Fruit fly (Drosophila melanogaster): ENCODE measurements around the gene hoe2.

The hoe2 gene

DNA sequence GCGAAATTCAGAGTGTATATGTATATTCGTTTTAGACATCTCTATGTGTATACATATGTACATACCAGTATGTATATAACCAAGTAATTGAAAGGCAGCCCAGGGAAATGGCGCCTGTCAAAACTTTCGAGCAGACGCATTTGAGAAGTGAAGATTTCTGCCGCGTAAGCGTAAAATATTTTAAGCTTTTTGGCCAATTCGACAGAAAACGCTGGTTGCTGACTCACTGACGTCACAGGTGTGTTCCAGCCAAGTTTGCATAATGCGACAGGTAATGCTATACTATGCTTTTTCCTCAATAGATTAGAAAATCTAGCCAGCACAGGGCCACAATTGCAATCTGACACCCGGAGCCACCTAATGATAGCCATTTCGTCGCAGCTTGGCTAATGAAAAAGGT is 19.5 kb downstream of the hoe2 start:
- no peak for TF ChIP-seq usp (GFP tag; optimal IDR thresholded peaks at IDR 0.05)
- no peak for TF ChIP-seq EcR (GFP tag; optimal IDR thresholded peaks at IDR 0.05)
- TF ChIP-seq Dll (optimal IDR thresholded peaks at IDR 0.05), result no peak
- no peak for TF ChIP-seq CG8478 (optimal IDR thresholded peaks at IDR 0.05)
- no peak for TF ChIP-seq psq (optimal IDR thresholded peaks at IDR 0.05)
- no peak for TF ChIP-seq pan (optimal IDR thresholded peaks at IDR 0.05)

- no peak for TF ChIP-seq Dll (optimal IDR thresholded peaks at IDR 0.05)
- no peak for TF ChIP-seq usp (GFP tag; optimal IDR thresholded peaks at IDR 0.05)
- no peak for TF ChIP-seq psq (optimal IDR thresholded peaks at IDR 0.05)
- no peak for TF ChIP-seq CG8478 (optimal IDR thresholded peaks at IDR 0.05)
- TF ChIP-seq pan (optimal IDR thresholded peaks at IDR 0.05), result no peak
These were observed 20.5 kb downstream of the hoe2 start for dm6 chr2L:4915715-4916153.

dm6 chr2L:4907986-4908385 is 28.3 kb downstream of the hoe2 start:
- TF ChIP-seq EcR (GFP tag; optimal IDR thresholded peaks at IDR 0.05) (no peak), psq (optimal IDR thresholded peaks at IDR 0.05) (no peak)

- TF ChIP-seq Dll (optimal IDR thresholded peaks at IDR 0.05) (no peak), pan (optimal IDR thresholded peaks at IDR 0.05) (no peak), EcR (GFP tag; optimal IDR thresholded peaks at IDR 0.05) (no peak), CG8478 (optimal IDR thresholded peaks at IDR 0.05) (no peak), psq (optimal IDR thresholded peaks at IDR 0.05) (no peak), usp (GFP tag; optimal IDR thresholded peaks at IDR 0.05) (no peak)
These were observed 29.6 kb downstream of the hoe2 start, which contains the start of gene snsl for dm6 chr2L:4906546-4907250. TSS of gene snsl (minus strand) at chr2L:4906762.

DNA sequence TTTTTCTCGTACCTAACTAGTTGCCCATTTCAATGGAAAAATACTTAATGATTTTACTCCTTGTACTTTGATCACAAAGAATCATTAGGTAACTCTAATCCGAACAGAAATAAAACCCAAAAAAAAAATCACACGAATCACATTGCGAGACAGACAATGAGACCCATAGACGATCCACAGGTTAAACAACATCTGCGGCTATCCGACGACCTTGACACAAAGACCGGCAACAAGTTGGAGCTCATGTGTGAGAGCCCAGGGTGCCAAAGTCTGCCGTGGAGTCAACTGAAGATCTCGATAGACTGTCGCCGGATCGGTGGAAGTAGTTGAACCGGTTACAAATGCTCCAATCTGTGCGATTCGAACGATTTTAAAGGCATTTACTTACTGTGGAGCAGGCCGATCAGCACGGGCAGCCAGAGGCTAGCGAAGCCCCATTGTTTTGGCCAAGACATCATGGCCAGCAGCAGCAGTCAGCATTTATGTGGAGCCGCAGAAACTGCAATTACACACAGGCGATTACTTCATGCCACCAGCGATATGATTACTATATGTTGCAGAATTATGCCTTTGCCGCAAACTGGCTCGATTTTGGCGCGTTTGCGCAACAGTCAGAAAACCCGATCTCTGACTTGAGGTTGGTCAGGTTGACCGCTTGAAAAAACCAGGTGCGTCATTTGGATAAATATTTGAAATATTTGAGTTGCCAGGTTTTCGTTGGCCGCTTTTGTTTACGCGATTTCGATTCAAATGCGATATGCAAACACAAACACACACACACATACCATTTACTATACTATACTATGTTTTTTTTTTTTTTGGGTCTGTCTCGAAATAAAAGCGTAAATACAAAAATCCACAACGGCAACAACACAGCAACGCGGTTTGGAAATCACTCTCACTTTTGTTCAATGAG is 30.6 kb downstream of the hoe2 start:
- TF ChIP-seq psq (optimal IDR thresholded peaks at IDR 0.05), result no peak
- no peak for TF ChIP-seq EcR (GFP tag; optimal IDR thresholded peaks at IDR 0.05)
- TF ChIP-seq pan (optimal IDR thresholded peaks at IDR 0.05), result no peak
- no peak for TF ChIP-seq usp (GFP tag; optimal IDR thresholded peaks at IDR 0.05)
- no peak for TF ChIP-seq CG8478 (optimal IDR thresholded peaks at IDR 0.05)
- TF ChIP-seq Dll (optimal IDR thresholded peaks at IDR 0.05), result no peak

DNA sequence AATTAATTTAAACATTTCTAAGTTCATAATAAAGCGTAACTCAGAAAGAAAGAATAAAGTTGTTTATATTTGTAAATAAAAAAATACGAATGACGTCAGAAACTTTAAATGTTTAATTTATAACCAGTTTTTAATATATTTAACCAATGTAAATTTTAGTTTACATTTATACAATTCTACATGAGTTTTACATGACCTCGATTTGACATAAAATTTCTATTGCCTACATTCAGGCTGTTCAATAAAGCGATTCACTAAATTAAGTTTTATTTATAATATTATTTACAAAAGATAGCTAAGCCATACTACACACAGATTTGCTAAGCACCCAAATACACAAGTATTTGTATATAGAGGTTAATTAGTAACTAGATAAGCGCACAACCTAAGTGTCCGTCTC is 32.4 kb downstream of the hoe2 start:
- TF ChIP-seq CG8478 (optimal IDR thresholded peaks at IDR 0.05), result no peak

DNA sequence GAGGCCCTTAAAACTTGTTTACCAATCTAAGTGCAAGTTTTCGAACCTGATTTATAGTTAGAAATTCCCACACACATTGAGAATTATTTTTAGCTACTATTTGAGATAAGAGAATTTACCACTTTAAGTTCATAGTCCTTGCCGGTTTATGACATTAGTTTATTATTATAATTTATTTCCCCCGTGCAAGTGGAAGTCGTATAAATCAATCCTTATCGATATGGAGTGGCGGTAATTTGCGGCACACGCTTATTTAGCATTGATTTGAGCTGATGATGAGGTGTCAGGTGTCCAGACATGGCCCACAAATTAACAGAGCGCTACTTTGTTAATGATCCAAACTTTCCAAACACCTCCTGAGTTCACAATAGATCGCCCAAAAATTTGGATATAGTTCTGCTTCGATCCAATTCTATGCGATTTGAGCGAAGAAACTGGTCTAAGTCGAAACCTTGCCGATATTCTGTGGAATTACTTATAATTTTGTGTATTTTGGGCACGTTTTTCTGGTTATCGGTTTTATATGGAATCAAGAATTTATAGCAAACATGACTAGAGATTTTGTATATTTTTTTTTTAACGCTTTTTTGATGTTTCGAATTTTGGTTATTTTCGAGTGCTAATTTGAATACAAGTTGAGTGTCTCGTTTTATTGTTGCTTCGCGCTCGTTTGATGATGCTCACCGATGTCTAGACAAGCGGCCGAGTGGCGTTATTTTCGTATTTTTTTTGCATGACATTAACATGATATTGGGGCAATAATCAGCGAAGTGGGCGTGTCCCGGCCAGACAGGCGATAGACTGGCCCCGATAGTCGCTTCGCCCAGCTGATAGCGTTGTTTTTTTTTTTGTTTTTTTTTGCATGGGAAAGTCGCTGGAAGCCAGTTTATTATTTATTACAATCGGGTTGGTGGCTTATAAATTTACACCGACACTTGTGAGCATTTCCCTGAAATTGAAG is 36.4 kb downstream of the hoe2 start:
- TF ChIP-seq CG8478 (optimal IDR thresholded peaks at IDR 0.05), result no peak
- no peak for TF ChIP-seq pan (optimal IDR thresholded peaks at IDR 0.05)
- TF ChIP-seq Dll (optimal IDR thresholded peaks at IDR 0.05), result no peak
- no peak for TF ChIP-seq psq (optimal IDR thresholded peaks at IDR 0.05)
- TF ChIP-seq usp (GFP tag; optimal IDR thresholded peaks at IDR 0.05), result no peak
- TF ChIP-seq EcR (GFP tag; optimal IDR thresholded peaks at IDR 0.05), result no peak

- TF ChIP-seq usp (GFP tag; optimal IDR thresholded peaks at IDR 0.05), result no peak
- TF ChIP-seq psq (optimal IDR thresholded peaks at IDR 0.05), result no peak
- no peak for TF ChIP-seq Dll (optimal IDR thresholded peaks at IDR 0.05)
- no peak for TF ChIP-seq CG8478 (optimal IDR thresholded peaks at IDR 0.05)
- TF ChIP-seq EcR (GFP tag; optimal IDR thresholded peaks at IDR 0.05), result no peak
- no peak for TF ChIP-seq pan (optimal IDR thresholded peaks at IDR 0.05)
These were observed 38.1 kb downstream of the hoe2 start for dm6 chr2L:4898165-4898564.

dm6 chr2L:4896484-4897205 is 39.6 kb downstream of the hoe2 start:
- TF ChIP-seq EcR (GFP tag; optimal IDR thresholded peaks at IDR 0.05) (no peak), psq (optimal IDR thresholded peaks at IDR 0.05) (no peak), usp (GFP tag; optimal IDR thresholded peaks at IDR 0.05) (no peak), CG8478 (optimal IDR thresholded peaks at IDR 0.05) (no peak), pan (optimal IDR thresholded peaks at IDR 0.05) (no peak), Dll (optimal IDR thresholded peaks at IDR 0.05) (no peak)

DNA sequence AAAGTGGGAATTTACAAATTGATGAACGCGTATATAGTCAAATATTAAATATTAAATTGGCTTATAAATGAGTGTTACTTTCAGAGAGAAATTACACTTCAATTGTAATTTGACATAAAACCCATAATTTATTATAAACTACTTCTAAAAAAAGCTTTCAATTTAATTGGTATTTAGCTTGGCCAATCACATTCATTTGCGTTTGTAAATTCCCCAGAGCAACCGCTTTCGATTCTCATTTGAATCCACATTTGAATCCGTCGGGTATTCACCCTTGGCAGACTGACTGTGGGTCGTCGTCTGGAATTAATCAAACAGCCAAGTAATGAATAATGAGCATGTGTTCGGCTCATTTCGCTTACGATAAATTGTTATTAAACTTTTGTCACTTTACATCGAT is 40.3 kb downstream of the hoe2 start:
- TF ChIP-seq usp (GFP tag; optimal IDR thresholded peaks at IDR 0.05) (no peak), pan (optimal IDR thresholded peaks at IDR 0.05) (no peak), CG8478 (optimal IDR thresholded peaks at IDR 0.05) (no peak), psq (optimal IDR thresholded peaks at IDR 0.05) (no peak), Dll (optimal IDR thresholded peaks at IDR 0.05) (no peak), EcR (GFP tag; optimal IDR thresholded peaks at IDR 0.05) (no peak)

dm6 chr2L:4893612-4894011 is 42.6 kb downstream of the hoe2 start:
- TF ChIP-seq EcR (GFP tag; optimal IDR thresholded peaks at IDR 0.05) (no peak), usp (GFP tag; optimal IDR thresholded peaks at IDR 0.05) (no peak), psq (optimal IDR thresholded peaks at IDR 0.05) (no peak), Dll (optimal IDR thresholded peaks at IDR 0.05) (no peak), CG8478 (optimal IDR thresholded peaks at IDR 0.05) (no peak), pan (optimal IDR thresholded peaks at IDR 0.05) (no peak)
